Fruit fly (Drosophila melanogaster): Measurements from ENCODE around the gene CG9281.

DNA sequence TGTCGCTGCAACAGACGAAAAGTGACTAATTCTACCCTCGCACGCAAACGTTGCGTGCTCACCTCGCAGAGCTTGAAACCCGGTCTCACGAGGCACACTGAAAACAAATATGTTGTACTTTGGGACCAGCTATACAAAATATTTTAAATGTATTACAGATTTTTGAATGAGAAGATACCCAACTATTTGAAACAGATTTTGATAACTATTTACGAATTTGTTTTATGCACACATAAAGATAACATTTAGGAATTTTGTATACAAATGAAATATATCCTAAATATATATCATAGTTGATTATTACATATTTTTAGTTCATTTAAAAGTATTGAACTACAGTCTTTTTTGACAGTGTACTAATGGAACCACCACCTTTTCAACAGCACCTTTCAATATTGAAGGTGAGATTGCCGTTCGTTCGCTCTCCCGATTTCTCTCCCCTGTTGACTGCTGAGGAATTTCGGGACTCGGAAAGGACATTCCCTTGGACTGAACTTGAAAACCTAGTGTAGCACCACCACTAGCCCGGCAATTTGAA is 39.2 kb downstream of the CG9281 start, which contains the start of gene CG15646:
- no peak for TF ChIP-seq Sin3A (optimal IDR thresholded peaks at IDR 0.05)
- no peak for TF ChIP-seq h (optimal IDR thresholded peaks at IDR 0.05)
- TF ChIP-seq Myc (optimal IDR thresholded peaks at IDR 0.05): no peak
